Fruit fly (Drosophila melanogaster) whole organism, embryonic: Measurements from ENCODE around the gene gish.

Source experiments
- Ada2b ChIP-seq: fragments of 200-800 bp; sonication (Bioruptor generic); IDR thresholded peaks from 2 replicates; pipeline ENCODE4 v1.3.6; 2022; ENCODE audit warnings: missing biosample characterization, missing genetic modification characterization
- Aef1 ChIP-seq: fragments of 200-800 bp; sonication (Bioruptor generic); IDR thresholded peaks from 3 replicates; pipeline ENCODE4 v1.3.6; 2022; ENCODE audit warnings: missing biosample characterization, missing genetic modification characterization
- Asciz ChIP-seq: fragments of 200-800 bp; sonication (Bioruptor generic); optimal IDR thresholded peaks from 2 replicates; lab custom pipeline; 2017; ENCODE audit warnings: missing biosample characterization, mild to moderate bottlenecking, missing genetic modification characterization, missing genetic modification reagents
- CG10654 ChIP-seq: fragments of 200-800 bp; sonication (Bioruptor generic); optimal IDR thresholded peaks from 2 replicates; lab custom pipeline; 2016; ENCODE audit warnings: missing biosample characterization, missing genetic modification characterization
- CG12299 ChIP-seq: fragments of 200-800 bp; sonication (Bioruptor generic); optimal IDR thresholded peaks from 2 replicates; lab custom pipeline; 2018; ENCODE audit warnings: missing biosample characterization, mild to moderate bottlenecking, missing genetic modification characterization
- CG14667 ChIP-seq: fragments of 200-800 bp; sonication (Bioruptor generic); IDR thresholded peaks from 2 replicates; pipeline ENCODE4 v1.3.6; 2022; ENCODE audit warnings: missing biosample characterization, missing genetic modification characterization
- CG16813 ChIP-seq: fragments of 200-800 bp; sonication (Bioruptor generic); IDR thresholded peaks from 3 replicates; pipeline ENCODE4 v1.3.6; 2022; ENCODE audit warnings: missing biosample characterization, missing genetic modification characterization; ENCODE audit not compliant: partially characterized antibody
- CG17328 ChIP-seq: fragments of 200-800 bp; sonication (Bioruptor generic); IDR thresholded peaks from 2 replicates; pipeline ENCODE4 v1.3.6; 2022; ENCODE audit warnings: missing biosample characterization, missing genetic modification characterization
- CG17568 ChIP-seq: fragments of 200-800 bp; sonication (Bioruptor generic); optimal IDR thresholded peaks from 2 replicates; lab custom pipeline; 2018; ENCODE audit warnings: missing biosample characterization, mild to moderate bottlenecking, missing genetic modification characterization, moderate library complexity
- CG2875 ChIP-seq: fragments of 200-800 bp; sonication (Bioruptor generic); optimal IDR thresholded peaks from 2 replicates; lab custom pipeline; 2017; ENCODE audit warnings: missing biosample characterization, mild to moderate bottlenecking, missing genetic modification characterization, missing genetic modification reagents
- CG34422 ChIP-seq: fragments of 200-800 bp; sonication (Bioruptor generic); IDR thresholded peaks from 3 replicates; pipeline ENCODE4 v1.3.6; 2022; ENCODE audit warnings: missing biosample characterization, missing genetic modification characterization
- CG5245 ChIP-seq: fragments of 200-800 bp; sonication (Bioruptor generic); optimal IDR thresholded peaks from 3 replicates; lab custom pipeline; 2016; ENCODE audit warnings: missing biosample characterization, missing genetic modification characterization
- CG6765 ChIP-seq: fragments of 200-800 bp; sonication (Bioruptor generic); optimal IDR thresholded peaks from 3 replicates; lab custom pipeline; 2017; ENCODE audit warnings: missing biosample characterization, mild to moderate bottlenecking, missing genetic modification characterization
- CG8290 ChIP-seq, 3 experiments: fragments of 200-800 bp; sonication (Bioruptor generic); optimal IDR thresholded peaks; 2 replicates each; lab custom pipeline; 2016 to 2019; ENCODE audit warnings: missing biosample characterization in 3 of 3, missing genetic modification characterization in 3 of 3, mild to moderate bottlenecking in 2 of 3, moderate library complexity in 1 of 3
- CG9437 ChIP-seq: fragments of 200-800 bp; sonication (Bioruptor generic); optimal IDR thresholded peaks from 2 replicates; lab custom pipeline; 2018; ENCODE audit warnings: missing biosample characterization, mild to moderate bottlenecking, missing genetic modification characterization
- CG9932 ChIP-seq: fragments of 200-800 bp; sonication (Bioruptor generic); IDR thresholded peaks from 2 replicates; pipeline ENCODE4 v1.3.6; 2022; ENCODE audit warnings: missing biosample characterization, missing genetic modification characterization
- Dip3 ChIP-seq: fragments of 200-800 bp; sonication (Bioruptor generic); optimal IDR thresholded peaks from 3 replicates; lab custom pipeline; 2016; ENCODE audit warnings: missing biosample characterization, missing genetic modification characterization
- Ets97D ChIP-seq: fragments of 200-800 bp; sonication (Bioruptor generic); optimal IDR thresholded peaks from 3 replicates; lab custom pipeline; 2016; ENCODE audit warnings: missing biosample characterization, missing genetic modification characterization
- HLHmδ ChIP-seq: fragments of 200-800 bp; sonication (Bioruptor generic); optimal IDR thresholded peaks from 2 replicates; lab custom pipeline; 2018; ENCODE audit warnings: missing biosample characterization, mild to moderate bottlenecking, missing genetic modification characterization, moderate library complexity
- Hand ChIP-seq: fragments of 200-800 bp; sonication (Bioruptor generic); optimal IDR thresholded peaks from 2 replicates; lab custom pipeline; 2017; ENCODE audit warnings: mild to moderate bottlenecking, missing biosample characterization, missing genetic modification reagents, missing genetic modification characterization
- Hmr ChIP-seq: fragments of 200-800 bp; sonication (Bioruptor generic); optimal IDR thresholded peaks from 3 replicates; lab custom pipeline; 2017; ENCODE audit warnings: mild to moderate bottlenecking, missing biosample characterization, missing genetic modification reagents, missing genetic modification characterization
- Lim3 ChIP-seq: fragments of 200-800 bp; sonication (Bioruptor generic); IDR thresholded peaks from 2 replicates; pipeline ENCODE4 v1.3.6; 2022; ENCODE audit warnings: missing biosample characterization, missing genetic modification characterization
- Meics ChIP-seq: fragments of 200-800 bp; sonication (Bioruptor generic); optimal IDR thresholded peaks from 2 replicates; lab custom pipeline; 2017; ENCODE audit warnings: missing biosample characterization, mild to moderate bottlenecking, missing genetic modification characterization
- Myb ChIP-seq: fragments of 200-800 bp; sonication (Bioruptor generic); optimal IDR thresholded peaks from 2 replicates; lab custom pipeline; 2016; ENCODE audit warnings: missing biosample characterization, missing genetic modification characterization
- PHDP ChIP-seq: fragments of 200-800 bp; sonication (Bioruptor generic); optimal IDR thresholded peaks from 3 replicates; lab custom pipeline; 2018; ENCODE audit warnings: missing biosample characterization, mild to moderate bottlenecking, missing genetic modification characterization, moderate library complexity
- Side ChIP-seq: fragments of 200-800 bp; sonication (Bioruptor generic); optimal IDR thresholded peaks from 2 replicates; lab custom pipeline; 2016; ENCODE audit warnings: missing biosample characterization, missing genetic modification characterization
- Sox102F ChIP-seq: fragments of 200-800 bp; sonication (Bioruptor generic); optimal IDR thresholded peaks from 2 replicates; lab custom pipeline; 2018; ENCODE audit warnings: missing biosample characterization, mild to moderate bottlenecking, missing genetic modification characterization, moderate library complexity
- Tbp ChIP-seq: fragments of >200 bp; optimal IDR thresholded peaks from 2 replicates; lab custom pipeline; 2018; ENCODE audit warnings: missing biosample characterization, missing genetic modification characterization
- amos ChIP-seq: fragments of 200-800 bp; sonication (Bioruptor generic); IDR thresholded peaks from 2 replicates; pipeline ENCODE4 v1.3.6; 2022; ENCODE audit warnings: missing biosample characterization, missing genetic modification characterization; ENCODE audit not compliant: partially characterized antibody
- ato ChIP-seq: fragments of 200-800 bp; sonication (Bioruptor generic); IDR thresholded peaks from 2 replicates; pipeline ENCODE4 v1.3.6; 2022; ENCODE audit warnings: missing biosample characterization, missing genetic modification characterization; ENCODE audit not compliant: partially characterized antibody
- cad ChIP-seq: fragments of >200 bp; optimal IDR thresholded peaks from 2 replicates; lab custom pipeline; 2017; ENCODE audit warnings: missing biosample characterization, missing genetic modification characterization
- chn ChIP-seq: fragments of 200-800 bp; sonication (Bioruptor generic); optimal IDR thresholded peaks from 2 replicates; lab custom pipeline; 2016; ENCODE audit warnings: missing biosample characterization, missing genetic modification characterization
- cwo ChIP-seq: fragments of 200-800 bp; sonication (Bioruptor generic); optimal IDR thresholded peaks from 3 replicates; lab custom pipeline; 2017; ENCODE audit warnings: missing biosample characterization, missing genetic modification characterization, mild to moderate bottlenecking, moderate library complexity, missing genetic modification reagents
- emc ChIP-seq: fragments of 200-800 bp; sonication (Bioruptor generic); optimal IDR thresholded peaks from 2 replicates; lab custom pipeline; 2016; ENCODE audit warnings: missing biosample characterization, missing genetic modification characterization
- exex ChIP-seq: fragments of 200-800 bp; sonication (Bioruptor generic); optimal IDR thresholded peaks from 4 replicates; lab custom pipeline; 2018; ENCODE audit warnings: missing biosample characterization, mild to moderate bottlenecking, missing genetic modification characterization, moderate library complexity
- gem ChIP-seq: fragments of 200-800 bp; sonication (Bioruptor generic); optimal IDR thresholded peaks from 2 replicates; lab custom pipeline; 2019; ENCODE audit warnings: missing biosample characterization, mild to moderate bottlenecking, missing genetic modification characterization, moderate library complexity
- lbe ChIP-seq: fragments of 200-800 bp; sonication (Bioruptor generic); optimal IDR thresholded peaks from 2 replicates; lab custom pipeline; 2016; ENCODE audit warnings: missing biosample characterization, mild to moderate bottlenecking, missing genetic modification characterization
- lilli ChIP-seq: fragments of 200-800 bp; sonication (Bioruptor generic); optimal IDR thresholded peaks from 3 replicates; lab custom pipeline; 2016; ENCODE audit warnings: missing biosample characterization, missing genetic modification characterization
- pros ChIP-seq: fragments of 200-800 bp; sonication (Bioruptor generic); optimal IDR thresholded peaks from 3 replicates; lab custom pipeline; 2019; ENCODE audit warnings: missing biosample characterization, mild to moderate bottlenecking, missing genetic modification characterization, moderate library complexity
- pum ChIP-seq: fragments of 200-800 bp; sonication (Bioruptor generic); optimal IDR thresholded peaks from 2 replicates; lab custom pipeline; 2016; ENCODE audit warnings: missing biosample characterization, missing genetic modification characterization
- pzg ChIP-seq: fragments of 200-800 bp; sonication (Bioruptor generic); optimal IDR thresholded peaks from 3 replicates; lab custom pipeline; 2018; ENCODE audit warnings: missing biosample characterization, mild to moderate bottlenecking, missing genetic modification characterization, moderate library complexity
- sens ChIP-seq: fragments of 200-800 bp; sonication (Bioruptor generic); peaks from one replicate; lab custom pipeline; 2016; ENCODE audit warnings: missing biosample characterization, missing genetic modification characterization
- sima ChIP-seq: fragments of 200-800 bp; sonication (Bioruptor generic); optimal IDR thresholded peaks from 2 replicates; lab custom pipeline; 2016; ENCODE audit warnings: missing biosample characterization, missing genetic modification characterization
- sqz ChIP-seq: fragments of 200-800 bp; sonication (Bioruptor generic); optimal IDR thresholded peaks from 3 replicates; lab custom pipeline; 2018; ENCODE audit warnings: missing biosample characterization, mild to moderate bottlenecking, missing genetic modification characterization
- stc ChIP-seq: fragments of 200-800 bp; sonication (Bioruptor generic); IDR thresholded peaks from 2 replicates; pipeline ENCODE4 v1.3.6; 2022; ENCODE audit warnings: missing biosample characterization, missing genetic modification characterization
- toy ChIP-seq: fragments of 200-800 bp; sonication (Bioruptor generic); IDR thresholded peaks from 2 replicates; pipeline ENCODE4 v1.3.6; 2022; ENCODE audit warnings: missing biosample characterization, missing genetic modification characterization
- tx ChIP-seq: fragments of 200-800 bp; sonication (Bioruptor generic); optimal IDR thresholded peaks from 2 replicates; lab custom pipeline; 2016; ENCODE audit warnings: missing biosample characterization, missing genetic modification characterization
- usp ChIP-seq: fragments of >200 bp; optimal IDR thresholded peaks from 2 replicates; lab custom pipeline; 2017; ENCODE audit warnings: missing biosample characterization, missing genetic modification characterization
- zfh1 ChIP-seq: fragments of 200-800 bp; sonication (Bioruptor generic); IDR thresholded peaks from 3 replicates; pipeline ENCODE4 v1.3.6; 2022; ENCODE audit warnings: missing biosample characterization, missing genetic modification characterization

Gene gish

dm6 chr3R:16260385-16261169 is 11.7 kb upstream of the gish start (continued):
- TF ChIP-seq CG12299 (tag; lab: Kevin White, UChicago) (peak; percentile 26), zfh1 (GFP tag; lab: Robert Waterston, UW) (peak; percentile 69; the same call in 2 of the 3 replicates), CG16813 (GFP tag; lab: Robert Waterston, UW) (peak; percentile 64; the same call in 2 of the 3 replicates), Aef1 (GFP tag; lab: Robert Waterston, UW) (peak; percentile 63), cad (GFP tag; lab: Kevin White, UChicago) (no peak), Asciz (GFP tag; lab: Kevin White, UChicago) (no peak), Ets97D (peak; percentile 64), Lim3 (GFP tag; lab: Robert Waterston, UW) (no peak), sima (GFP tag; lab: Kevin White, UChicago) (no peak), pros (GFP tag; lab: Kevin White, UChicago) (no peak), usp (no peak), gem (tag; lab: Kevin White, UChicago) (no peak), Side (GFP tag; lab: Kevin White, UChicago) (peak; percentile 53), HLHmδ (GFP tag; lab: Kevin White, UChicago) (peak; percentile 97), PHDP (tag; lab: Kevin White, UChicago) (peak; percentile 70), emc (no peak), Hand (GFP tag; lab: Kevin White, UChicago) (no peak), tx (GFP tag; lab: Kevin White, UChicago) (peak; percentile 45), CG9932 (peak; percentile 66), chn (GFP tag; lab: Kevin White, UChicago) (peak; percentile 69), CG14667 (GFP tag; lab: Robert Waterston, UW) (peak; percentile 56; the same call in 1 of the 2 replicates), CG9437 (GFP tag; lab: Kevin White, UChicago) (peak; percentile 100), CG34422 (GFP tag; lab: Robert Waterston, UW) (peak; percentile 66), Myb (GFP tag; lab: Kevin White, UChicago) (peak; percentile 57), sens (peak; percentile 69), CG10654 (GFP tag; lab: Kevin White, UChicago) (peak; percentile 68), toy (GFP tag; lab: Robert Waterston, UW) (no peak), sqz (GFP tag; lab: Kevin White, UChicago) (peak; percentile 74), Dip3 (GFP tag; lab: Kevin White, UChicago) (no peak), pzg (GFP tag; lab: Kevin White, UChicago) (peak; percentile 94), ato (GFP tag; lab: Robert Waterston, UW) (peak; percentile 74), Tbp (GFP tag; lab: Kevin White, UChicago) (no peak), CG17328 (peak; percentile 75), Sox102F (GFP tag; lab: Kevin White, UChicago) (no peak), Hmr (GFP tag; lab: Kevin White, UChicago) (peak; percentile 69), stc (GFP tag; lab: Robert Waterston, UW) (peak; percentile 35; the same call in 1 of the 2 replicates), CG2875 (peak; percentile 70), CG8290 (GFP tag; optimal IDR thresholded peaks at IDR 0.05; lab: Kevin White, UChicago) (peak; percentile 19), CG8290 (tag; optimal IDR thresholded peaks at IDR 0.05; lab: Kevin White, UChicago) (peak; percentile 26 to 87), Meics (GFP tag; lab: Kevin White, UChicago) (no peak), CG5245 (GFP tag; lab: Kevin White, UChicago) (peak; percentile 90), pum (GFP tag; lab: Kevin White, UChicago) (peak; percentile 68), amos (GFP tag; lab: Robert Waterston, UW) (peak; percentile 69), lilli (GFP tag; lab: Kevin White, UChicago) (peak; percentile 75), cwo (GFP tag; lab: Kevin White, UChicago) (no peak), exex (tag; lab: Kevin White, UChicago) (no peak), CG17568 (no peak), CG6765 (GFP tag; lab: Kevin White, UChicago) (peak; percentile 48), lbe (peak; percentile 63), Ada2b (no peak)
